Fruit fly (Drosophila melanogaster) whole organism, wandering third instar larva: ENCODE measurements around the gene CG15912.

ENCODE experiments used
- Abd-B ChIP-seq: fragments of >200 bp; optimal IDR thresholded peaks from 2 replicates; lab custom pipeline; 2017; ENCODE audit warnings: missing biosample characterization, missing genetic modification characterization
- CG32264 ChIP-seq: fragments of 200-800 bp; sonication (Bioruptor generic); optimal IDR thresholded peaks from 2 replicates; lab custom pipeline; 2016; ENCODE audit warnings: missing biosample characterization, missing genetic modification characterization
- CrebA ChIP-seq: fragments of 200-800 bp; sonication (Bioruptor generic); optimal IDR thresholded peaks from 2 replicates; lab custom pipeline; 2016; ENCODE audit warnings: missing biosample characterization, mild to moderate bottlenecking, missing genetic modification characterization, borderline replicate concordance
- Dfd ChIP-seq: fragments of >200 bp; optimal IDR thresholded peaks from 2 replicates; lab custom pipeline; 2017; ENCODE audit warnings: missing biosample characterization, missing genetic modification characterization
- Dif ChIP-seq: fragments of 200-275, 200-300 bp; sonication (Bioruptor generic); optimal IDR thresholded peaks from 2 replicates; lab custom pipeline; 2018; ENCODE audit warnings: missing biosample characterization, missing genetic modification characterization; ENCODE audit not compliant: partially characterized antibody
- GATAd ChIP-seq: sonication (Bioruptor generic); optimal IDR thresholded peaks from 2 replicates; lab custom pipeline; 2016; ENCODE audit warnings: missing biosample characterization, missing genetic modification characterization
- HLH106 ChIP-seq: fragments of 200-800 bp; optimal IDR thresholded peaks from 3 replicates; lab custom pipeline; 2019; ENCODE audit warnings: missing biosample characterization, mild to moderate bottlenecking, missing genetic modification characterization, moderate library complexity
- Hr78 ChIP-seq: fragments of >200 bp; optimal IDR thresholded peaks from 2 replicates; lab custom pipeline; 2017; ENCODE audit warnings: missing biosample characterization, missing genetic modification characterization
- Mio ChIP-seq: sonication (Bioruptor generic); optimal IDR thresholded peaks from 2 replicates; lab custom pipeline; 2016; ENCODE audit warnings: missing biosample characterization, missing genetic modification characterization
- Myc ChIP-seq: fragments of >200 bp; optimal IDR thresholded peaks from 2 replicates; lab custom pipeline; 2017
- N ChIP-seq: fragments of >200 bp; optimal IDR thresholded peaks from 2 replicates; lab custom pipeline; 2018; ENCODE audit warnings: missing biosample characterization, missing external identifiers, missing genetic modification characterization
- OdsH ChIP-seq: fragments of 200-800 bp; sonication (Bioruptor generic); optimal IDR thresholded peaks from 2 replicates; lab custom pipeline; 2016; ENCODE audit warnings: missing biosample characterization, mild to moderate bottlenecking, missing genetic modification characterization
- Rel ChIP-seq, 2 experiments: fragments of 200-800 bp; sonication (Bioruptor generic) in 1 of 2; optimal IDR thresholded peaks; 2 replicates in 1 of 2; 3 replicates in 1 of 2; lab custom pipeline; 2016 to 2019; ENCODE audit warnings: mild to moderate bottlenecking in 2 of 2, missing biosample characterization in 2 of 2, missing genetic modification characterization in 2 of 2, moderate library complexity in 1 of 2
- Sp1 ChIP-seq: fragments of 200-800 bp; sonication (Bioruptor generic); optimal IDR thresholded peaks from 3 replicates; lab custom pipeline; 2019; ENCODE audit warnings: missing biosample characterization, mild to moderate bottlenecking, missing genetic modification characterization, moderate library complexity
- Vsx2 ChIP-seq: fragments of 200-300, 225-300 bp; sonication (Bioruptor generic); optimal IDR thresholded peaks from 2 replicates; lab custom pipeline; 2018; ENCODE audit warnings: missing biosample characterization, missing genetic modification characterization; ENCODE audit not compliant: partially characterized antibody
- dl ChIP-seq, 2 experiments: fragments of 175-275, 200-275 bp in 1 of 2; fragments of 200-275 bp in 1 of 2; sonication (Bioruptor generic); optimal IDR thresholded peaks; lab custom pipeline; 2018; ENCODE audit warnings: mild to moderate bottlenecking in 2 of 2, missing biosample characterization in 2 of 2, missing genetic modification characterization in 2 of 2, moderate library complexity in 2 of 2; ENCODE audit not compliant: partially characterized antibody in 2 of 2, insufficient read depth in 1 of 2
- dmrt93B ChIP-seq: fragments of 200-800 bp; sonication (Bioruptor generic); optimal IDR thresholded peaks from 2 replicates; lab custom pipeline; 2018; ENCODE audit warnings: missing biosample characterization, mild to moderate bottlenecking, missing genetic modification characterization
- dsf ChIP-seq: sonication (Bioruptor generic); optimal IDR thresholded peaks from 2 replicates; lab custom pipeline; 2016; ENCODE audit warnings: missing biosample characterization, missing genetic modification characterization, borderline replicate concordance
- ey ChIP-seq: fragments of 200-800 bp; sonication (Bioruptor generic); optimal IDR thresholded peaks from 2 replicates; lab custom pipeline; 2016; ENCODE audit warnings: missing biosample characterization, missing genetic modification characterization
- foxo ChIP-seq, 2 experiments: fragments of 200-800 bp; sonication (Bioruptor generic); optimal IDR thresholded peaks; 2 replicates in 1 of 2; 3 replicates in 1 of 2; lab custom pipeline; 2016 to 2017; ENCODE audit warnings: missing biosample characterization in 2 of 2, missing genetic modification characterization in 2 of 2
- fru ChIP-seq: fragments of 200-800 bp; sonication (Bioruptor generic); optimal IDR thresholded peaks from 3 replicates; lab custom pipeline; 2016; ENCODE audit warnings: missing biosample characterization, mild to moderate bottlenecking, missing genetic modification characterization
- h ChIP-seq: fragments of 200-800 bp; sonication (Bioruptor generic); optimal IDR thresholded peaks from 3 replicates; lab custom pipeline; 2016; ENCODE audit warnings: missing biosample characterization, mild to moderate bottlenecking, missing genetic modification characterization
- jim ChIP-seq: fragments of 175-275, 200-325 bp; sonication (Bioruptor generic); optimal IDR thresholded peaks from 2 replicates; lab custom pipeline; 2016; ENCODE audit warnings: missing biosample characterization, mild to moderate bottlenecking, missing genetic modification characterization
- lola ChIP-seq: fragments of >200 bp; optimal IDR thresholded peaks from 2 replicates; lab custom pipeline; 2017; ENCODE audit warnings: missing biosample characterization, missing genetic modification characterization
- pan ChIP-seq: fragments of >200 bp; optimal IDR thresholded peaks from 2 replicates; lab custom pipeline; 2017
- psq ChIP-seq: fragments of 200-800 bp; sonication (Bioruptor generic); optimal IDR thresholded peaks from 3 replicates; lab custom pipeline; 2017; ENCODE audit warnings: missing biosample characterization, mild to moderate bottlenecking, missing genetic modification characterization, moderate library complexity
- rgr ChIP-seq: fragments of 200-800 bp; sonication (Bioruptor generic); optimal IDR thresholded peaks from 3 replicates; lab custom pipeline; 2016; ENCODE audit warnings: missing biosample characterization, mild to moderate bottlenecking, missing genetic modification characterization
- sage ChIP-seq: fragments of 200-800 bp; sonication (Bioruptor generic); optimal IDR thresholded peaks from 2 replicates; lab custom pipeline; 2016; ENCODE audit warnings: missing biosample characterization, mild to moderate bottlenecking, missing genetic modification characterization
- sv ChIP-seq: fragments of 200-800 bp; sonication (Bioruptor generic); optimal IDR thresholded peaks from 3 replicates; lab custom pipeline; 2016; ENCODE audit warnings: missing biosample characterization, missing genetic modification characterization
- tai ChIP-seq: sonication (Bioruptor generic); optimal IDR thresholded peaks from 2 replicates; lab custom pipeline; 2016; ENCODE audit warnings: missing biosample characterization, missing genetic modification characterization

The CG15912 gene

DNA sequence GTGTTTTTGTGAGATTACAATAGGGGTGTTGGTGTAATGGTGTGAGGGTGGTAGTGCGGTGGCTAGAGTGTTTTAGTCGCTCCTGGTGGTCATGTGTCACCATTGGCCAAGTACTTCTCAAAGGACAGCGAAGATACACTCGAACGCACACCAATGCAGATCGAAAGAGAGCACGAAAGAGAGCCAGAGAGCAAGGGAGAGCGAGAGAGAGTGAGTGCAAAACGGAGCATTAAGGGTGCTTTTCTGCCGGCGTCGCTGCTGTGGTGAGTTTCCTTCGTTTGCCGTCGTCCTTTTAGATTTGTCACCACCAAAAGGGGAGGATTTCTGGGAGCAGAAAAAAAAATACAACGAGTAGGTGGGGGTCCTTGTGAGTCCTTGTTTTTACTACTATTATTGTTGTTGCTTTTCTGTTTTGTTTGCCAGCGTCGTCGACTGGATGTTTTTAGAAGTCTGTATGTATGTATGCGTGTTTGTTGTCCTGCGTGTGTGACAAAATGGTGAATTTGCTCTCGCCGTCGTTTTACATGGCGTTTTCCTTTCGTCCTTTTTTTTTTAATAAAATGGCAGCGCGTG lies 40.7 kb upstream of the CG15912 start:
- TF ChIP-seq Rel (GFP tag; optimal IDR thresholded peaks at IDR 0.05; lab: Kevin White, UChicago) (no peak), Rel (tag; optimal IDR thresholded peaks at IDR 0.05; lab: Kevin White, UChicago) (no peak), N (GFP tag; lab: Kevin White, UChicago) (no peak), Mio (no peak), dl (GFP tag; optimal IDR thresholded peaks at IDR 0.05; lab: Kevin White, UChicago; ENCODE audit: insufficient read depth in 1 of 2, partially characterized antibody in 2 of 2) (peak; percentile 6 to 41), Dif (peak; percentile 21), Dfd (GFP tag; lab: Kevin White, UChicago) (no peak)

DNA sequence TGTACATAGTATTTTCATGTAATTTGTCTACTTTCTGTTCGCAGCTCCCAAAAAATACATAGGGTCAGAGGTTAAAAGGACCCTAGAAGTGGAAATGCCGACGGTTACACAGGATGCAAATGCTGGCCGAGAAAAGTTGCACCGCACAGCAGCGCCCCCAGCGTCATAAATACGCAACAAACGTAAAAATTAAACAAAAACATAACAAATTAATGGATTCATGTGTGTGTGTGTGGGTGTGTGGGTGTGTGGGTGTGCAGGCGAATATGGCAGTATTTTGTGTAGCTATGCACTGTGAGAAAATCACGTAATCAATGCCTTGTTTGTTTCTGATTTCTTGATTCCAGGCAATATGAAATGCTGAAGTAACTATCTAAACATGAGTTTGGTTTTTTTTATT lies 37.3 kb upstream of the CG15912 start:
- TF ChIP-seq h (GFP tag; lab: Kevin White, UChicago), result no peak
- no peak for TF ChIP-seq jim
- TF ChIP-seq HLH106 (tag; lab: Kevin White, UChicago), result no peak
- TF ChIP-seq Mio, result no peak
- no peak for TF ChIP-seq dl (GFP tag; optimal IDR thresholded peaks at IDR 0.05; lab: Kevin White, UChicago; ENCODE audit: insufficient read depth in 1 of 2, partially characterized antibody in 2 of 2)
- no peak for TF ChIP-seq dsf (GFP tag; lab: Kevin White, UChicago)
- TF ChIP-seq Sp1 (GFP tag; lab: Kevin White, UChicago), result no peak
- no peak for TF ChIP-seq psq (GFP tag; lab: Kevin White, UChicago)
- no peak for TF ChIP-seq Hr78 (GFP tag; lab: Kevin White, UChicago)
- no peak for TF ChIP-seq Dfd (GFP tag; lab: Kevin White, UChicago)
- no peak for TF ChIP-seq GATAd (GFP tag; lab: Kevin White, UChicago)
- no peak for TF ChIP-seq CG32264 (GFP tag; lab: Kevin White, UChicago)
- no peak for TF ChIP-seq rgr
- TF ChIP-seq dmrt93B (GFP tag; lab: Kevin White, UChicago), result no peak
- no peak for TF ChIP-seq OdsH (GFP tag; lab: Kevin White, UChicago)

DNA sequence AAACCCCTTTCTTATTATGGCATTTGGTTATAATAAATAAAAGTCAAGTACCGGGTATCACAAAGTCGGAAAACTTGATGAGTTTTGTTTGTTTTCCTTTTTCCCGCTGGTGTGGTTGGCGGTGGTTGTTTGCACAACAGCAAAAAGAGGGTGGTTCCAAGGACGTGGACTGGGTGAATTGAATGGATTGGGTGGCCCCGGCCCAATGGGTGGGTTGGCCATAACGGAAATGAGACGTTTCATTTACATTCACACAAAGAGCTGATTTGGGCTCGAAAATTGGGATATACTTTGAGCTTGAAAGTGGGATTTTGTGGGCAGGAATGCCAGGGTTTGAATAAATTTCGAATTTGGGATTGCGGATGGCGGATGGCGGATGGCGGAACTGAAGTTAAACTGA lies 28.0 kb upstream of the CG15912 start:
- TF ChIP-seq tai (GFP tag; lab: Kevin White, UChicago) (no peak), Dfd (GFP tag; lab: Kevin White, UChicago) (no peak), lola (GFP tag; lab: Kevin White, UChicago) (no peak), Dif (no peak), N (GFP tag; lab: Kevin White, UChicago) (no peak), CrebA (GFP tag; lab: Kevin White, UChicago) (no peak), OdsH (GFP tag; lab: Kevin White, UChicago) (no peak), rgr (no peak)

DNA sequence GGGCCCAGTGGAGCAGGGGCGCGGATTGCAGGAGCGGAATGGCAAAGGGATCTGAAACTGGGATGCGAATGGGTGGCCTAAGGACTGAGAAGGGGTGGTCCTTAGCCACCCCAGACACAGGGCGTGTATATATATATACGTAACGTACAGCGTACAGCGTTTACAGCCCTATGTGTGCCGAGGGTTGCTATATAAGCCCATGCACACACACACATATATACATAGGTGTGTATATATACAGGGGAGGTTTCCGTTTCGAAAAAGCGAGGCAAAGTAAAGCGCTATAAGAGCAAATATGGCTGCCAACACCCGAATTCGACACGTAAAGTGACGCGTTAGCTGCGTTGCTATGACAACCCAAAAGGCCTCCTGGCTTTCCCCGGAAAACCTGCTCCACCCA lies 22.1 kb upstream of the CG15912 start:
- no peak for TF ChIP-seq Hr78 (GFP tag; lab: Kevin White, UChicago)
- no peak for TF ChIP-seq Rel (GFP tag; optimal IDR thresholded peaks at IDR 0.05; lab: Kevin White, UChicago)
- no peak for TF ChIP-seq Rel (tag; optimal IDR thresholded peaks at IDR 0.05; lab: Kevin White, UChicago)
- TF ChIP-seq fru (GFP tag; lab: Kevin White, UChicago), result no peak
- TF ChIP-seq ey (GFP tag; lab: Kevin White, UChicago), result no peak
- TF ChIP-seq OdsH (GFP tag; lab: Kevin White, UChicago), result no peak
- no peak for TF ChIP-seq dl (GFP tag; optimal IDR thresholded peaks at IDR 0.05; lab: Kevin White, UChicago; ENCODE audit: insufficient read depth in 1 of 2, partially characterized antibody in 2 of 2)
- TF ChIP-seq sv, result no peak
- TF ChIP-seq foxo (GFP tag; optimal IDR thresholded peaks at IDR 0.05; lab: Kevin White, UChicago), result no peak
- no peak for TF ChIP-seq Sp1 (GFP tag; lab: Kevin White, UChicago)
- TF ChIP-seq Mio, result no peak
- TF ChIP-seq jim, result no peak
- no peak for TF ChIP-seq Myc (lab: Kevin White, UChicago)
- TF ChIP-seq rgr, result no peak
- TF ChIP-seq Abd-B (GFP tag; lab: Kevin White, UChicago), result no peak

DNA sequence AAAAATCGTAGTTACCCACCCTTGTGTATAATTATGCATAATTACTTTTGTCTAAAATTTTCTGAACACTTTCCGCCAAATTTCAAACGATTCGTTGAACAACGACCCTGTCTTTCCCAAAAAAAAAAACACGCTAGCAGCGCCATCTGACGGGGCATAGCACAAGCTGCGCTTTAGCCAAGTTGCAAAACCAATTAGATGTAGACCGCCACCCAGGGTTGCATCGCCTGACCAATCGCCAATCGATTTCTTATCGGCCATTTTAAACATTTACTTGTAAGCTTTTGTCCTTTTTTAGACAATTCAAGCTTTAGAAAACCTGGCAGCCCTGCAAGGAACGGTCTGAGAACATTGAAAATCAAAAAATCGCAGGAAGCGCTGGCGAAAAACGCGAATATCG lies 19.0 kb upstream of the CG15912 start, which contains the start of gene CG3556:
TSS of gene CG3556 (plus strand) at position 323 of the 400 bp plus-strand sequence.
- TF ChIP-seq Rel (GFP tag; optimal IDR thresholded peaks at IDR 0.05; lab: Kevin White, UChicago) (no peak), Rel (tag; optimal IDR thresholded peaks at IDR 0.05; lab: Kevin White, UChicago) (peak; percentile 11), sv (peak; percentile 1), N (GFP tag; lab: Kevin White, UChicago) (no peak), Myc (lab: Kevin White, UChicago) (peak; percentile 44)

DNA sequence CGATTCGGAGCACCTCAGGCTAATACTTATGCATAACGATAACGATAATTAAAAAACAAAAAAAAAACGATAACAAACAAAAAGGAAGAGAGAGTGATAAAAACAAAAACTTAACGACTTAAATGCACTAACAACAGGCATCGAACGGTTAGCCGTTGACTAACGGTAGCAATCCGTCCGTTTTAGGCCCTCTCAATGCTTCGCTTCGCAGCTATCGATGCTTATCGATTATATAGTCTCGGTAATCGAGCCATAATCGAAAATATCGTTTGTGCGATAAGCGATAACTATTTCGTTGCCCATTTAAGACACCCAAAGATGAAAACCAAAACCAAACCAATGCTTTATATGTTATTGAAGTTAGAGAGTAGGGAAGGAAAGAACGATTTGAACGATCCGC lies 14.9 kb upstream of the CG15912 start:
- TF ChIP-seq Vsx2 (GFP tag; lab: Kevin White, UChicago) (no peak), pan (no peak), sage (GFP tag; lab: Kevin White, UChicago) (no peak), h (GFP tag; lab: Kevin White, UChicago) (no peak)
